Worm (Caenorhabditis elegans) whole organism, early embryonic: ENCODE results near the gene fog-2.

Experiments used
- ama-1 ChIP-seq: fragments of 150-350 bp; optimal IDR thresholded peaks from 2 replicates; lab custom pipeline; 2014
- ceh-36 ChIP-seq: sonication (generic microtip); optimal IDR thresholded peaks from 2 replicates; lab custom pipeline; 2016; ENCODE audit warnings: missing genetic modification characterization, inconsistent platforms, missing compliant biosample characterization
- flt-1 ChIP-seq: fragments of 200-800 bp; sonication (Bioruptor generic); IDR thresholded peaks from 2 replicates; pipeline ENCODE4 v1.3.6; 2022; ENCODE audit warnings: missing genetic modification characterization, missing compliant biosample characterization
- hmbx-1 ChIP-seq: sonication (generic microtip); optimal IDR thresholded peaks from 2 replicates; lab custom pipeline; 2016; ENCODE audit warnings: mild to moderate bottlenecking, missing genetic modification characterization, missing compliant biosample characterization
- pes-1 ChIP-seq: fragments of 200-800 bp; sonication (Bioruptor generic); IDR thresholded peaks from 2 replicates; pipeline ENCODE4 v1.3.6; 2022; ENCODE audit warnings: missing genetic modification reagents, missing genetic modification characterization, missing compliant biosample characterization
- tbx-11 ChIP-seq: fragments of 200-800 bp; sonication (Bioruptor generic); IDR thresholded peaks from 2 replicates; pipeline ENCODE4 v1.3.6; 2022; ENCODE audit warnings: missing genetic modification characterization, missing compliant biosample characterization
- tra-4 ChIP-seq: sonication (generic microtip); optimal IDR thresholded peaks from 2 replicates; lab custom pipeline; 2017; ENCODE audit warnings: missing genetic modification characterization, missing compliant biosample characterization

- TF ChIP-seq tbx-11 (GFP tag; lab: Robert Waterston, UW), result no peak
- no peak for TF ChIP-seq hmbx-1 (tag; lab: Kevin White, UChicago)
- TF ChIP-seq ama-1, result no peak
- no peak for TF ChIP-seq ceh-36
- TF ChIP-seq pes-1, result no peak
- TF ChIP-seq tra-4 (tag; lab: Kevin White, UChicago), result no peak
- no peak for TF ChIP-seq flt-1 (GFP tag; lab: Robert Waterston, UW)
Observed at ce11 chrV:20151432-20151831, 47.6 kb upstream of the fog-2 start, which contains the start of gene F19B2.7.
